Fruit fly (Drosophila melanogaster) whole organism, embryonic: Measurements from ENCODE around the gene CG7156.

Experiments used
- CG10147 ChIP-seq: fragments of 200-800 bp; sonication (Bioruptor generic); optimal IDR thresholded peaks from 2 replicates; lab custom pipeline; 2019; ENCODE audit warnings: missing biosample characterization, mild to moderate bottlenecking, missing genetic modification characterization, moderate library complexity
- CG11085 ChIP-seq: fragments of 200-800 bp; sonication (Bioruptor generic); IDR thresholded peaks from 2 replicates; pipeline ENCODE4 v1.3.6; 2022; ENCODE audit warnings: missing biosample characterization, missing genetic modification characterization
- CG11560 ChIP-seq: fragments of 200-800 bp; sonication (Bioruptor generic); IDR thresholded peaks from 3 replicates; pipeline ENCODE4 v1.3.6; 2022; ENCODE audit warnings: missing biosample characterization, missing genetic modification characterization
- CG12071 ChIP-seq: fragments of 200-800 bp; sonication (Bioruptor generic); optimal IDR thresholded peaks from 3 replicates; lab custom pipeline; 2018; ENCODE audit warnings: missing biosample characterization, mild to moderate bottlenecking, missing genetic modification characterization
- CG13424 ChIP-seq: fragments of 200-800 bp; sonication (Bioruptor generic); optimal IDR thresholded peaks from 2 replicates; lab custom pipeline; 2019; ENCODE audit warnings: missing biosample characterization, mild to moderate bottlenecking, missing genetic modification characterization, moderate library complexity
- CG14014 ChIP-seq: fragments of 200-800 bp; sonication (Bioruptor generic); IDR thresholded peaks from 2 replicates; pipeline ENCODE4 v1.3.6; 2022; ENCODE audit warnings: missing biosample characterization, missing genetic modification characterization
- CG15696 ChIP-seq: fragments of 200-800 bp; sonication (Bioruptor generic); optimal IDR thresholded peaks from 2 replicates; lab custom pipeline; 2019; ENCODE audit warnings: missing biosample characterization, mild to moderate bottlenecking, missing genetic modification characterization, moderate library complexity
- CG17359 ChIP-seq: fragments of 200-800 bp; sonication (Bioruptor generic); optimal IDR thresholded peaks from 3 replicates; lab custom pipeline; 2018; ENCODE audit warnings: missing biosample characterization, mild to moderate bottlenecking, missing genetic modification characterization, moderate library complexity
- CG17829 ChIP-seq: fragments of 200-800 bp; optimal IDR thresholded peaks from 2 replicates; lab custom pipeline; 2019; ENCODE audit warnings: missing biosample characterization, mild to moderate bottlenecking, missing genetic modification characterization, moderate library complexity
- CG2199 ChIP-seq: fragments of 200-800 bp; sonication (Bioruptor generic); IDR thresholded peaks from 3 replicates; pipeline ENCODE4 v1.3.6; 2022; ENCODE audit warnings: missing biosample characterization, missing genetic modification characterization
- CG31388 ChIP-seq: fragments of 200-800 bp; sonication (Bioruptor generic); optimal IDR thresholded peaks from 2 replicates; lab custom pipeline; 2016; ENCODE audit warnings: missing biosample characterization, missing genetic modification characterization
- CG4282 ChIP-seq: fragments of 200-800 bp; sonication (Bioruptor generic); optimal IDR thresholded peaks from 2 replicates; lab custom pipeline; 2016; ENCODE audit warnings: missing biosample characterization, missing genetic modification characterization
- CG7357 ChIP-seq: fragments of 200-800 bp; sonication (Bioruptor generic); IDR thresholded peaks from 3 replicates; pipeline ENCODE4 v1.3.6; 2022; ENCODE audit warnings: missing biosample characterization, missing genetic modification characterization
- CG7987 ChIP-seq: fragments of 200-800 bp; sonication (Bioruptor generic); optimal IDR thresholded peaks from 2 replicates; lab custom pipeline; 2018; ENCODE audit warnings: missing biosample characterization, mild to moderate bottlenecking, missing genetic modification characterization, moderate library complexity
- D ChIP-seq, 2 experiments: fragments of 200-800 bp in 1 of 2; fragments of >200 bp in 1 of 2; sonication (Bioruptor generic) in 1 of 2; optimal IDR thresholded peaks; 2 replicates in 1 of 2; 3 replicates in 1 of 2; lab custom pipeline; 2017; ENCODE audit warnings: mild to moderate bottlenecking in 1 of 2, missing biosample characterization in 1 of 2, missing genetic modification characterization in 1 of 2, missing genetic modification reagents in 1 of 2
- D19B ChIP-seq: fragments of 200-800 bp; sonication (Bioruptor generic); optimal IDR thresholded peaks from 2 replicates; lab custom pipeline; 2017; ENCODE audit warnings: missing biosample characterization, mild to moderate bottlenecking, missing genetic modification characterization
- Deaf1 ChIP-seq: fragments of 200-800 bp; optimal IDR thresholded peaks from 3 replicates; lab custom pipeline; 2019; ENCODE audit warnings: missing biosample characterization, mild to moderate bottlenecking, missing genetic modification characterization, moderate library complexity
- Dfd ChIP-seq, 2 experiments: fragments of >200 bp; optimal IDR thresholded peaks; 2 replicates each; lab custom pipeline; 2017; ENCODE audit warnings: missing biosample characterization in 2 of 2, missing genetic modification characterization in 2 of 2
- Ets65A ChIP-seq: fragments of 200-800 bp; sonication (Bioruptor generic); peaks from one replicate; lab custom pipeline; 2016; ENCODE audit warnings: missing biosample characterization, missing genetic modification characterization
- Ets97D ChIP-seq: fragments of 200-800 bp; sonication (Bioruptor generic); optimal IDR thresholded peaks from 3 replicates; lab custom pipeline; 2016; ENCODE audit warnings: missing biosample characterization, missing genetic modification characterization
- MESR4 ChIP-seq: fragments of 200-800 bp; sonication (Bioruptor generic); optimal IDR thresholded peaks from 2 replicates; lab custom pipeline; 2018; ENCODE audit warnings: missing biosample characterization, mild to moderate bottlenecking, missing genetic modification characterization, moderate library complexity
- Med ChIP-seq: fragments of 200-800 bp; sonication (Bioruptor generic); peaks from one replicate; lab custom pipeline; 2016; ENCODE audit warnings: missing biosample characterization, missing genetic modification characterization, mild to moderate bottlenecking, inconsistent platforms, moderate library complexity
- Oli ChIP-seq: fragments of 200-800 bp; sonication (Bioruptor generic); optimal IDR thresholded peaks from 2 replicates; lab custom pipeline; 2018; ENCODE audit warnings: missing biosample characterization, mild to moderate bottlenecking, missing genetic modification characterization, moderate library complexity
- PHDP ChIP-seq: fragments of 200-800 bp; sonication (Bioruptor generic); optimal IDR thresholded peaks from 3 replicates; lab custom pipeline; 2018; ENCODE audit warnings: missing biosample characterization, mild to moderate bottlenecking, missing genetic modification characterization, moderate library complexity
- Rfx ChIP-seq: fragments of 200-800 bp; sonication (Bioruptor generic); IDR thresholded peaks from 2 replicates; pipeline ENCODE4 v1.3.6; 2022; ENCODE audit warnings: missing biosample characterization, missing genetic modification characterization
- Six4 ChIP-seq: fragments of 200-800 bp; sonication (Bioruptor generic); optimal IDR thresholded peaks from 2 replicates; lab custom pipeline; 2016; ENCODE audit warnings: missing biosample characterization, missing genetic modification characterization
- abd-A ChIP-seq: fragments of 200-800 bp; sonication (Bioruptor generic); optimal IDR thresholded peaks from 3 replicates; lab custom pipeline; 2019; ENCODE audit warnings: missing biosample characterization, mild to moderate bottlenecking, missing genetic modification characterization, moderate library complexity
- bbx ChIP-seq: fragments of 200-800 bp; sonication (Bioruptor generic); IDR thresholded peaks from 2 replicates; pipeline ENCODE4 v1.3.6; 2022; ENCODE audit warnings: missing biosample characterization, missing genetic modification characterization; ENCODE audit not compliant: partially characterized antibody
- caup ChIP-seq: fragments of 200-800 bp; sonication (Bioruptor generic); optimal IDR thresholded peaks from 3 replicates; lab custom pipeline; 2017; ENCODE audit warnings: missing biosample characterization, mild to moderate bottlenecking, missing genetic modification characterization, moderate library complexity; ENCODE audit not compliant: severe bottlenecking
- chm ChIP-seq: fragments of 200-800 bp; sonication (Bioruptor generic); IDR thresholded peaks from 2 replicates; pipeline ENCODE4 v1.3.6; 2022; ENCODE audit warnings: missing biosample characterization, missing genetic modification characterization
- en ChIP-seq: fragments of 200-800 bp; sonication (Bioruptor generic); optimal IDR thresholded peaks from 2 replicates; lab custom pipeline; 2016; ENCODE audit warnings: missing biosample characterization, missing genetic modification characterization
- eyg ChIP-seq: fragments of 200-800 bp; sonication (Bioruptor generic); optimal IDR thresholded peaks from 3 replicates; lab custom pipeline; 2016; ENCODE audit warnings: missing biosample characterization, missing genetic modification characterization
- fd102C ChIP-seq: fragments of 200-800 bp; sonication (Bioruptor generic); optimal IDR thresholded peaks from 2 replicates; lab custom pipeline; 2018; ENCODE audit warnings: missing biosample characterization, mild to moderate bottlenecking, missing genetic modification characterization, moderate library complexity
- fd3F ChIP-seq: fragments of 200-800 bp; sonication (Bioruptor generic); optimal IDR thresholded peaks from 2 replicates; lab custom pipeline; 2018; ENCODE audit warnings: missing biosample characterization, mild to moderate bottlenecking, missing genetic modification characterization, moderate library complexity
- fu2 ChIP-seq: fragments of 200-800 bp; sonication (Bioruptor generic); optimal IDR thresholded peaks from 2 replicates; lab custom pipeline; 2016; ENCODE audit warnings: missing biosample characterization, missing genetic modification characterization
- h ChIP-seq: fragments of >200 bp; optimal IDR thresholded peaks from 2 replicates; lab custom pipeline; 2017
- hb ChIP-seq: fragments of 200-800 bp; sonication (Bioruptor generic); IDR thresholded peaks from 3 replicates; pipeline ENCODE4 v1.3.6; 2022; ENCODE audit warnings: missing biosample characterization, missing genetic modification characterization; ENCODE audit not compliant: partially characterized antibody
- jumu ChIP-seq: fragments of 200-800 bp; sonication (Bioruptor generic); optimal IDR thresholded peaks from 3 replicates; lab custom pipeline; 2016; ENCODE audit warnings: missing biosample characterization, missing genetic modification characterization
- nau ChIP-seq: fragments of 200-800 bp; sonication (Bioruptor generic); optimal IDR thresholded peaks from 3 replicates; lab custom pipeline; 2017; ENCODE audit warnings: missing biosample characterization, mild to moderate bottlenecking, missing genetic modification characterization, missing genetic modification reagents
- nerfin-1 ChIP-seq: fragments of 200-800 bp; sonication (Bioruptor generic); optimal IDR thresholded peaks from 3 replicates; lab custom pipeline; 2019; ENCODE audit warnings: missing biosample characterization, mild to moderate bottlenecking, missing genetic modification characterization, moderate library complexity
- oc ChIP-seq: fragments of 200-800 bp; sonication (Bioruptor generic); optimal IDR thresholded peaks from 2 replicates; lab custom pipeline; 2018; ENCODE audit warnings: missing biosample characterization, mild to moderate bottlenecking, missing genetic modification characterization, moderate library complexity
- onecut ChIP-seq: fragments of 200-800 bp; sonication (Bioruptor generic); IDR thresholded peaks from 2 replicates; pipeline ENCODE4 v1.3.6; 2022; ENCODE audit warnings: missing biosample characterization, missing genetic modification characterization
- pan ChIP-seq, 4 experiments: fragments of >200 bp in 3 of 4; fragments of 200-800 bp in 1 of 4; sonication (Bioruptor generic) in 1 of 4; optimal IDR thresholded peaks in 3 of 4; IDR thresholded peaks in 1 of 4; 2 replicates each; pipeline versions ENCODE4 v1.3.6 to Lab custom; 2017 to 2022; ENCODE audit warnings: missing biosample characterization in 2 of 4, missing genetic modification characterization in 2 of 4, mixed read lengths in 1 of 4
- pzg ChIP-seq: fragments of 200-800 bp; sonication (Bioruptor generic); optimal IDR thresholded peaks from 3 replicates; lab custom pipeline; 2018; ENCODE audit warnings: missing biosample characterization, mild to moderate bottlenecking, missing genetic modification characterization, moderate library complexity
- rib ChIP-seq: fragments of 200-800 bp; sonication (Bioruptor generic); IDR thresholded peaks from 2 replicates; pipeline ENCODE4 v1.3.6; 2022; ENCODE audit warnings: missing biosample characterization, missing genetic modification characterization
- run ChIP-seq: fragments of 200-800 bp; sonication (Bioruptor generic); optimal IDR thresholded peaks from 3 replicates; lab custom pipeline; 2018; ENCODE audit warnings: missing biosample characterization, mild to moderate bottlenecking, missing genetic modification characterization
- slbo ChIP-seq: fragments of 200-800 bp; sonication (Bioruptor generic); IDR thresholded peaks from 2 replicates; pipeline ENCODE4 v1.3.6; 2022; ENCODE audit warnings: missing biosample characterization, missing genetic modification characterization
- sqz ChIP-seq: fragments of 200-800 bp; sonication (Bioruptor generic); optimal IDR thresholded peaks from 3 replicates; lab custom pipeline; 2018; ENCODE audit warnings: missing biosample characterization, mild to moderate bottlenecking, missing genetic modification characterization
- tio ChIP-seq: fragments of 200-800 bp; sonication (Bioruptor generic); optimal IDR thresholded peaks from 2 replicates; lab custom pipeline; 2017; ENCODE audit warnings: missing biosample characterization, missing genetic modification characterization, inconsistent platforms
- vvl ChIP-seq: fragments of 200-800 bp; sonication (Bioruptor generic); IDR thresholded peaks from 2 replicates; pipeline ENCODE4 v1.3.6; 2022; ENCODE audit warnings: missing biosample characterization, missing genetic modification characterization

The CG7156 gene

DNA sequence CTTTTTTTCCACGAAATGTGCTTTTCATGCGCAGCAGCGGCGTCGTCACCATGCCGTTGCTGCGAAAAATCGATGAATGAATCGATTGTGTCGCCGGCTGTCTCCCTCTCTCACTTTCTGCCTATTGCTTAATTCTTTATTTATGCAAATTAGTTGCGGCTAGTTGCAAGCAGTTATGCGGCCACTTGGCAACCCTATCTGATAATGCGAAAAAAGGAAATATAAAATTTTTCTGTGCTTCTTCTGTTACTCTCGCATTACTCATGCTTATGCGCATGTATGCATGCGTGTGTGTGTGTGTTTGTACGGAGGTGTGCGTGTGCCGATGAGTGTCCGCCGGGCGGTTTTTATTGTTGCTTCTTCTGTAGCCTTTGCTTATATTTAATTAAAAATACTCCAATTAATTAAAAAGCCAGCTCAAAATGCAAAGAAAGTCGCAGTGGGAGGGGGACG is 1.8 kb upstream of the CG7156 start (continued):
- peak; percentile 21 for TF ChIP-seq CG4282
- no peak for TF ChIP-seq CG31388 (GFP tag; lab: Kevin White, UChicago)
- peak; percentile 33 for TF ChIP-seq slbo (GFP tag; lab: Robert Waterston, UW)
- no peak for TF ChIP-seq en (GFP tag; lab: Kevin White, UChicago)
- TF ChIP-seq D19B (GFP tag; lab: Kevin White, UChicago) = peak; percentile 6
- TF ChIP-seq CG13424 (tag; lab: Kevin White, UChicago) = no peak
- no peak for TF ChIP-seq CG17359 (tag; lab: Kevin White, UChicago)
- TF ChIP-seq jumu (GFP tag; lab: Kevin White, UChicago) = peak; percentile 1
- no peak for TF ChIP-seq bbx (GFP tag; lab: Robert Waterston, UW)
- TF ChIP-seq fd3F (GFP tag; lab: Kevin White, UChicago) = no peak
- TF ChIP-seq fu2 = no peak
- TF ChIP-seq PHDP (tag; lab: Kevin White, UChicago) = no peak
- no peak for TF ChIP-seq eyg (GFP tag; lab: Kevin White, UChicago)
- TF ChIP-seq MESR4 (GFP tag; lab: Kevin White, UChicago) = no peak
- TF ChIP-seq CG7987 (GFP tag; lab: Kevin White, UChicago) = no peak
- no peak for TF ChIP-seq CG2199
- no peak for TF ChIP-seq nau (GFP tag; lab: Kevin White, UChicago)
- TF ChIP-seq Rfx (GFP tag; lab: Robert Waterston, UW) = no peak; the same call in 1 of the 2 replicates
- TF ChIP-seq Oli (tag; lab: Kevin White, UChicago) = no peak
- TF ChIP-seq CG11560 = no peak
- TF ChIP-seq nerfin-1 (tag; lab: Kevin White, UChicago) = peak; percentile 6
- TF ChIP-seq onecut (GFP tag; lab: Robert Waterston, UW) = peak; percentile 100
- peak; percentile 58 for TF ChIP-seq CG12071 (GFP tag; lab: Kevin White, UChicago)
- no peak for TF ChIP-seq fd102C (GFP tag; lab: Kevin White, UChicago)
- no peak for TF ChIP-seq caup (GFP tag; lab: Kevin White, UChicago)
- no peak for TF ChIP-seq Deaf1
- TF ChIP-seq pzg (GFP tag; lab: Kevin White, UChicago) = no peak
- TF ChIP-seq abd-A (tag; lab: Kevin White, UChicago) = peak; percentile 9
- TF ChIP-seq tio (GFP tag; lab: Kevin White, UChicago) = no peak
- TF ChIP-seq Med (GFP tag; lab: Kevin White, UChicago) = peak; percentile 83
- TF ChIP-seq CG14014 (GFP tag; lab: Robert Waterston, UW) = 0 out of 2 replicates have a peak, but pooled peaks have one; percentile 25
- peak; percentile 71 for TF ChIP-seq vvl (GFP tag; lab: Robert Waterston, UW)
- TF ChIP-seq Six4 (GFP tag; lab: Kevin White, UChicago) = no peak
- TF ChIP-seq run (tag; lab: Kevin White, UChicago) = no peak
- no peak for TF ChIP-seq CG10147
- no peak for TF ChIP-seq CG17829 (tag; lab: Kevin White, UChicago)
- TF ChIP-seq Ets65A (GFP tag; lab: Kevin White, UChicago) = no peak
- no peak for TF ChIP-seq CG15696 (tag; lab: Kevin White, UChicago)
- TF ChIP-seq pan (optimal IDR thresholded peaks at IDR 0.05; lab: Kevin White, UChicago) = no peak
- TF ChIP-seq pan (GFP tag; optimal IDR thresholded peaks at IDR 0.05 in 1 of 2, IDR thresholded peaks at IDR 0.05 in 1 of 2) = peak in 1 of 2 experiments; percentile 14
- TF ChIP-seq oc (tag; lab: Kevin White, UChicago) = no peak
- TF ChIP-seq chm (GFP tag; lab: Robert Waterston, UW) = peak; percentile 7; the same call in 1 of the 2 replicates
- no peak for TF ChIP-seq D (optimal IDR thresholded peaks at IDR 0.05; lab: Kevin White, UChicago)
- no peak for TF ChIP-seq D (GFP tag; optimal IDR thresholded peaks at IDR 0.05; lab: Kevin White, UChicago)
- TF ChIP-seq sqz (GFP tag; lab: Kevin White, UChicago) = no peak
- TF ChIP-seq hb (GFP tag; lab: Robert Waterston, UW) = no peak
- TF ChIP-seq Ets97D (GFP tag; lab: Kevin White, UChicago) = no peak
- no peak for TF ChIP-seq CG7357 (GFP tag; lab: Robert Waterston, UW)
- TF ChIP-seq Dfd (GFP tag; optimal IDR thresholded peaks at IDR 0.05; lab: Kevin White, UChicago) = no peak
- TF ChIP-seq CG11085 = no peak
- TF ChIP-seq rib (GFP tag; lab: Robert Waterston, UW) = peak; percentile 10; the same call in 1 of the 2 replicates
- TF ChIP-seq h (lab: Kevin White, UChicago) = no peak
